Worm (Caenorhabditis elegans): Measurements from ENCODE around the gene irld-64.

Gene irld-64

ce11 chrII:2975561-2976230 lies 45.3 kb upstream of the irld-64 start:
- TF ChIP-seq elt-2 (tag; optimal IDR thresholded peaks at IDR 0.05) (peak; percentile 96), T23F11.4 (GFP tag; optimal IDR thresholded peaks at IDR 0.05) (no peak), ceh-45 (GFP tag; IDR thresholded peaks at IDR 0.05) (no peak)

ce11 chrII:2973940-2974402 lies 43.6 kb upstream of the irld-64 start:
- TF ChIP-seq K02D7.2 (tag; optimal IDR thresholded peaks at IDR 0.05) (no peak), hlh-15 (tag; optimal IDR thresholded peaks at IDR 0.05) (no peak), pax-1 (tag; optimal IDR thresholded peaks at IDR 0.05) (peak; percentile 40), hlh-30 (tag; optimal IDR thresholded peaks at IDR 0.05; ENCODE audit: insufficient read depth) (peak; percentile 70), tbx-2 (tag; optimal IDR thresholded peaks at IDR 0.05) (peak; percentile 35), hlh-6 (tag; optimal IDR thresholded peaks at IDR 0.05) (no peak), nfya-1 (tag; optimal IDR thresholded peaks at IDR 0.05) (peak; percentile 78), ceh-19 (GFP tag; optimal IDR thresholded peaks at IDR 0.05) (peak; percentile 12), pat-9 (tag; optimal IDR thresholded peaks at IDR 0.05) (peak; percentile 42), unc-3 (GFP tag; conservative IDR thresholded peaks at IDR 0.05) (0 out of 2 replicates have a peak, but pooled peaks have one; percentile 4), unc-3 (tag; optimal IDR thresholded peaks at IDR 0.05) (no peak), ceh-18 (tag; optimal IDR thresholded peaks at IDR 0.05) (peak; percentile 23), unc-55 (GFP tag; optimal IDR thresholded peaks at IDR 0.05) (peak; percentile 65), ceh-31 (tag; optimal IDR thresholded peaks at IDR 0.05) (peak; percentile 79), dve-1 (tag; optimal IDR thresholded peaks at IDR 0.05) (peak; percentile 69), F13H6.1 (tag; optimal IDR thresholded peaks at IDR 0.05) (peak; percentile 39), ceh-24 (tag; optimal IDR thresholded peaks at IDR 0.05) (no peak), ceh-22 (tag; optimal IDR thresholded peaks at IDR 0.05) (peak; percentile 31), ceh-34 (tag; optimal IDR thresholded peaks at IDR 0.05) (peak; percentile 3), elt-4 (tag; optimal IDR thresholded peaks at IDR 0.05) (no peak), ttx-3 (tag; optimal IDR thresholded peaks at IDR 0.05) (peak; percentile 38), sox-4 (tag; optimal IDR thresholded peaks at IDR 0.05) (peak; percentile 42), unc-86 (tag; optimal IDR thresholded peaks at IDR 0.05) (peak; percentile 31), sox-2 (GFP tag; IDR thresholded peaks at IDR 0.05) (no peak; the same call in 1 of the 2 replicates), ztf-16 (tag; optimal IDR thresholded peaks at IDR 0.05) (peak; percentile 18), T23F11.4 (GFP tag; optimal IDR thresholded peaks at IDR 0.05) (peak; percentile 44), syd-9 (tag; optimal IDR thresholded peaks at IDR 0.05) (no peak), pros-1 (tag; optimal IDR thresholded peaks at IDR 0.05) (peak; percentile 87)

- TF ChIP-seq tbx-7 (tag; optimal IDR thresholded peaks at IDR 0.05) (no peak), hlh-15 (tag; optimal IDR thresholded peaks at IDR 0.05) (no peak), ceh-34 (tag; optimal IDR thresholded peaks at IDR 0.05) (no peak), mec-3 (tag; optimal IDR thresholded peaks at IDR 0.05; ENCODE audit: borderline replicate concordance) (no peak), pros-1 (tag; optimal IDR thresholded peaks at IDR 0.05) (no peak), eyg-1 (tag; optimal IDR thresholded peaks at IDR 0.05) (no peak), ets-4 (tag; optimal IDR thresholded peaks at IDR 0.05) (no peak), nhr-11 (tag; optimal IDR thresholded peaks at IDR 0.05) (no peak), ahr-1 (tag; optimal IDR thresholded peaks at IDR 0.05) (no peak), odd-2 (tag; optimal IDR thresholded peaks at IDR 0.05) (no peak), lin-11 (tag; optimal IDR thresholded peaks at IDR 0.05) (no peak), ceh-2 (tag; optimal IDR thresholded peaks at IDR 0.05) (no peak), unc-3 (GFP tag; conservative IDR thresholded peaks at IDR 0.05) (no peak), unc-3 (tag; optimal IDR thresholded peaks at IDR 0.05) (no peak), unc-86 (tag; optimal IDR thresholded peaks at IDR 0.05) (no peak), sox-4 (tag; optimal IDR thresholded peaks at IDR 0.05) (no peak), ceh-19 (GFP tag; optimal IDR thresholded peaks at IDR 0.05) (no peak), ceh-24 (tag; optimal IDR thresholded peaks at IDR 0.05) (no peak), pha-4 (tag; optimal IDR thresholded peaks at IDR 0.05) (no peak), hlh-8 (tag; optimal IDR thresholded peaks at IDR 0.05) (no peak)
Observed at ce11 chrII:2967064-2967463, 36.7 kb upstream of the irld-64 start.

All from whole organism, late embryonic.